Worm (Caenorhabditis elegans) whole organism, early embryonic: ENCODE measurements around the gene C48B4.3.

ENCODE experiments used
- ama-1 ChIP-seq: fragments of 150-350 bp; optimal IDR thresholded peaks from 2 replicates; lab custom pipeline; 2014
- ceh-13 ChIP-seq: fragments of 200-800 bp; sonication (Bioruptor generic); optimal IDR thresholded peaks from 2 replicates; lab custom pipeline; 2018; ENCODE audit warnings: mild to moderate bottlenecking, missing genetic modification characterization, missing compliant biosample characterization
- ceh-36 ChIP-seq: sonication (generic microtip); optimal IDR thresholded peaks from 2 replicates; lab custom pipeline; 2016; ENCODE audit warnings: missing genetic modification characterization, inconsistent platforms, missing compliant biosample characterization
- ets-7 ChIP-seq: sonication (generic microtip); optimal IDR thresholded peaks from 2 replicates; lab custom pipeline; 2016; ENCODE audit warnings: missing genotype, missing genetic modification characterization, missing compliant biosample characterization
- flt-1 ChIP-seq: fragments of 200-800 bp; sonication (Bioruptor generic); IDR thresholded peaks from 2 replicates; pipeline ENCODE4 v1.3.6; 2022; ENCODE audit warnings: missing genetic modification characterization, missing compliant biosample characterization
- hmbx-1 ChIP-seq: sonication (generic microtip); optimal IDR thresholded peaks from 2 replicates; lab custom pipeline; 2016; ENCODE audit warnings: mild to moderate bottlenecking, missing genetic modification characterization, missing compliant biosample characterization
- hnd-1 ChIP-seq: sonication (generic microtip); optimal IDR thresholded peaks from 2 replicates; lab custom pipeline; 2016; ENCODE audit warnings: missing genetic modification characterization, missing compliant biosample characterization
- scrt-1 ChIP-seq: fragments of 200-800 bp; sonication (Bioruptor generic); IDR thresholded peaks from 2 replicates; pipeline ENCODE4 v1.3.6; 2022; ENCODE audit warnings: missing genetic modification characterization, missing compliant biosample characterization
- sea-1 ChIP-seq: fragments of 200-800 bp; sonication (Bioruptor generic); conservative IDR thresholded peaks from 2 replicates; pipeline ENCODE4 v1.3.6; 2022; ENCODE audit warnings: missing genetic modification characterization, missing compliant biosample characterization
- tbx-11 ChIP-seq: fragments of 200-800 bp; sonication (Bioruptor generic); IDR thresholded peaks from 2 replicates; pipeline ENCODE4 v1.3.6; 2022; ENCODE audit warnings: missing genetic modification characterization, missing compliant biosample characterization
- tbx-37 ChIP-seq: fragments of 200-800 bp; sonication (Bioruptor generic); conservative IDR thresholded peaks from 2 replicates; pipeline ENCODE4 v1.3.6; 2022; ENCODE audit warnings: missing genetic modification reagents, missing genetic modification characterization, missing compliant biosample characterization
- tra-4 ChIP-seq: sonication (generic microtip); optimal IDR thresholded peaks from 2 replicates; lab custom pipeline; 2017; ENCODE audit warnings: missing genetic modification characterization, missing compliant biosample characterization

DNA sequence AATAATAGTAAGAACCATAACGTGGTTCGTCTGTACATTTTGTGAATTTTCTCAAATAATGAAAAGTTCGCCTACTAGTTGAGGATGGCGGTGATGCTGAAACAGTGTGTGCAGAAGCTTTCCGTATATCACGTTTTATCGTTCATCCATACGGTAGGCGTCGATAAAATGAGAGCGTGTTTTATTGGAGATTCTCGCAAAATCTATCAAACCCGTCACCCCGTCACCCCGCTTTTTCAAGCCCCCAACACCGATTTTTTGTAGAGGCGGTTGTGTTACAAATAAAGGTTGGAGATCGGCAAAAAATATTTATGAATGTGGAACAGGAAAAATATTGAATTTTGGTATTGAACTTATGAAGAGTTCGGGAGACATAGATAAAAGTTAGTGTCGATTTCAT lies 26.5 kb upstream of the C48B4.3 start, which contains the start of gene clec-161:
- TF ChIP-seq tbx-37 (GFP tag; lab: Robert Waterston, UW) (no peak), tbx-11 (GFP tag; lab: Robert Waterston, UW) (no peak), hmbx-1 (tag; lab: Kevin White, UChicago) (no peak), sea-1 (GFP tag; lab: Robert Waterston, UW) (no peak), ceh-13 (GFP tag; lab: Kevin White, UChicago) (no peak), scrt-1 (GFP tag; lab: Robert Waterston, UW) (no peak), ets-7 (no peak), ama-1 (lab: Kevin White, UChicago) (no peak), ceh-36 (no peak), hnd-1 (tag; lab: Kevin White, UChicago) (no peak), flt-1 (GFP tag; lab: Robert Waterston, UW) (no peak), tra-4 (tag; lab: Kevin White, UChicago) (no peak)
